Fruit fly (Drosophila melanogaster): ENCODE measurements around the gene CG12817.
A peak's percentile ranks its signal among the peaks of the same experiment; 100 is the strongest.

The CG12817 gene

DNA sequence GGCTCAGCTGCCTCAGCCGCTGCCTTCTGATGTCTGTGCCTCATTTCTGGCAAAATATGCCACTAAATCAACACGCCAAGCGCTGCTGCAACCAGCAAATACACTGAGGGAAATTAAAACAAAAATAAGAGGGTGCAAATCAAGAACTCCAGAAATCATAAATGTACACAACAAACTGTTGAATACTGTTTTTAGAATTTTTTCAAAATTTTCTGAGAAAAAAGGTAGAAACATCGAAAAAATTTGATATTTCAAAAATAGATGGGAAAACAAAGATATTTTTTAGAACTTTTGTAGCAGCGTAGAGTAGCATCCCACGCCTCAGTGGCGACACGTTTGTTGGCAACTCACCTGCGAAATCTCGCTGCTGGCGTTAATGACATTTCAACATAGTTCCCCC is 48.2 kb upstream of the CG12817 start (continued):
- no peak for TF ChIP-seq yki (optimal IDR thresholded peaks at IDR 0.05)
- TF ChIP-seq CG8290 (GFP tag; optimal IDR thresholded peaks at IDR 0.05) = no peak
- TF ChIP-seq CG8290 (tag; optimal IDR thresholded peaks at IDR 0.05) = no peak
- no peak for TF ChIP-seq ind (GFP tag; optimal IDR thresholded peaks at IDR 0.05)
- no peak for TF ChIP-seq CG14965 (GFP tag; optimal IDR thresholded peaks at IDR 0.05; ENCODE audit: borderline replicate concordance)
- no peak for TF ChIP-seq dysf (GFP tag; IDR thresholded peaks at IDR 0.05)
- no peak for TF ChIP-seq corto (GFP tag; optimal IDR thresholded peaks at IDR 0.05)
- no peak for TF ChIP-seq lbe (GFP tag; optimal IDR thresholded peaks at IDR 0.05)
- TF ChIP-seq nom (GFP tag; optimal IDR thresholded peaks at IDR 0.05) = no peak
- peak; percentile 59 for TF ChIP-seq gem (tag; optimal IDR thresholded peaks at IDR 0.05)
- TF ChIP-seq CG17802 (tag; optimal IDR thresholded peaks at IDR 0.05) = no peak
- TF ChIP-seq CG13123 (GFP tag; optimal IDR thresholded peaks at IDR 0.05) = no peak
- TF ChIP-seq gro (GFP tag; optimal IDR thresholded peaks at IDR 0.05) = no peak
- TF ChIP-seq ATbp (GFP tag; optimal IDR thresholded peaks at IDR 0.05) = no peak
- TF ChIP-seq zen (tag; optimal IDR thresholded peaks at IDR 0.05) = no peak
- no peak for TF ChIP-seq CG7556 (GFP tag; optimal IDR thresholded peaks at IDR 0.05)
- TF ChIP-seq gce (GFP tag; IDR thresholded peaks at IDR 0.05) = no peak
- no peak for TF ChIP-seq pfk (GFP tag; optimal IDR thresholded peaks at IDR 0.05)
- TF ChIP-seq amos (GFP tag; IDR thresholded peaks at IDR 0.05; ENCODE audit: partially characterized antibody) = no peak
- peak; percentile 19; the same call in 1 of the 2 replicates for TF ChIP-seq CG31441 (GFP tag; IDR thresholded peaks at IDR 0.05)
- TF ChIP-seq zf30C (GFP tag; optimal IDR thresholded peaks at IDR 0.05) = no peak
- TF ChIP-seq CG1647 (GFP tag; optimal IDR thresholded peaks at IDR 0.05) = no peak
- peak; percentile 13; the same call in 1 of the 2 replicates for TF ChIP-seq CG14441 (GFP tag; IDR thresholded peaks at IDR 0.05)
- TF ChIP-seq CG17385 (GFP tag; optimal IDR thresholded peaks at IDR 0.05) = peak; percentile 16
- no peak for TF ChIP-seq Rfx (GFP tag; IDR thresholded peaks at IDR 0.05)
- TF ChIP-seq Kr (GFP tag; optimal IDR thresholded peaks at IDR 0.05) = no peak
- TF ChIP-seq CG8944 (GFP tag; optimal IDR thresholded peaks at IDR 0.05) = no peak
- no peak for TF ChIP-seq maf-S (GFP tag; optimal IDR thresholded peaks at IDR 0.05)
- no peak for TF ChIP-seq CG12769 (tag; optimal IDR thresholded peaks at IDR 0.05)
- no peak for TF ChIP-seq CG9437 (GFP tag; optimal IDR thresholded peaks at IDR 0.05)
- no peak for TF ChIP-seq ewg (GFP tag; optimal IDR thresholded peaks at IDR 0.05)
- TF ChIP-seq chif (GFP tag; optimal IDR thresholded peaks at IDR 0.05) = peak in 1 of 2 experiments; percentile 6
- no peak for TF ChIP-seq CG15601 (tag; optimal IDR thresholded peaks at IDR 0.05)
- no peak for TF ChIP-seq Hand (GFP tag; optimal IDR thresholded peaks at IDR 0.05)
- TF ChIP-seq vvl (GFP tag; IDR thresholded peaks at IDR 0.05) = peak; percentile 45; the same call in 1 of the 2 replicates
- TF ChIP-seq HmgD (GFP tag; optimal IDR thresholded peaks at IDR 0.05) = no peak
- TF ChIP-seq mam (GFP tag; optimal IDR thresholded peaks at IDR 0.05) = no peak
- no peak for TF ChIP-seq Jarid2 (GFP tag; optimal IDR thresholded peaks at IDR 0.05)
- no peak for TF ChIP-seq prd (optimal IDR thresholded peaks at IDR 0.05)
- 0 out of 3 replicates have a peak, but pooled peaks have one; percentile 24 for TF ChIP-seq prd (GFP tag; IDR thresholded peaks at IDR 0.05)
- no peak for TF ChIP-seq Lim3 (GFP tag; IDR thresholded peaks at IDR 0.05)
- no peak for TF ChIP-seq emc (GFP tag; optimal IDR thresholded peaks at IDR 0.05)
- TF ChIP-seq CG12299 (tag; optimal IDR thresholded peaks at IDR 0.05) = no peak
- TF ChIP-seq CG18599 (GFP tag; optimal IDR thresholded peaks at IDR 0.05) = no peak
- TF ChIP-seq Med (GFP tag) = peak; percentile 53
- peak; percentile 40 for TF ChIP-seq Xbp1 (GFP tag; optimal IDR thresholded peaks at IDR 0.05)
- TF ChIP-seq Adf1 (GFP tag; IDR thresholded peaks at IDR 0.05) = no peak
- no peak for TF ChIP-seq Hr78 (GFP tag; optimal IDR thresholded peaks at IDR 0.05)
- no peak for TF ChIP-seq dati (GFP tag; IDR thresholded peaks at IDR 0.05)
- no peak for TF ChIP-seq CG12236 (GFP tag; optimal IDR thresholded peaks at IDR 0.05)
- no peak for TF ChIP-seq Rx (GFP tag; IDR thresholded peaks at IDR 0.05)
- TF ChIP-seq eve (GFP tag; optimal IDR thresholded peaks at IDR 0.05) = no peak
